Worm (Caenorhabditis elegans) whole organism, young adult: ENCODE results near the gene Y34F4.3.
"Not testable (repeated sequence)": the region's sequence is repeated elsewhere in the genome, so short reads cannot be mapped to it uniquely, and the experiment has no call there.

Source experiments
- B0035.1 ChIP-seq: sonication (generic microtip); optimal IDR thresholded peaks from 2 replicates; lab custom pipeline; 2016; ENCODE audit warnings: missing genetic modification characterization, mild to moderate bottlenecking, missing compliant biosample characterization, missing genotype, missing genetic modification reagents
- B0261.1 ChIP-seq: sonication (generic microtip); optimal IDR thresholded peaks from 2 replicates; lab custom pipeline; 2016; ENCODE audit warnings: mild to moderate bottlenecking, missing genetic modification characterization, moderate library complexity, missing compliant biosample characterization
- B0336.3 ChIP-seq: fragments of 200-800 bp; sonication (Bioruptor generic); IDR thresholded peaks from 2 replicates; pipeline ENCODE4 v1.3.6; 2022; ENCODE audit warnings: missing genetic modification characterization, missing compliant biosample characterization
- F49E8.2 ChIP-seq: sonication (generic microtip); optimal IDR thresholded peaks from 3 replicates; lab custom pipeline; 2017; ENCODE audit warnings: missing genetic modification characterization, mild to moderate bottlenecking, missing compliant biosample characterization, antibody characterized with exemption, moderate library complexity; ENCODE audit not compliant: insufficient read depth
- F57C9.4 ChIP-seq: sonication (generic microtip); optimal IDR thresholded peaks from 2 replicates; lab custom pipeline; 2017; ENCODE audit warnings: mild to moderate bottlenecking, missing genetic modification characterization, missing compliant biosample characterization
- ZK185.1 ChIP-seq: sonication (generic microtip); optimal IDR thresholded peaks from 2 replicates; lab custom pipeline; 2016; ENCODE audit warnings: mild to moderate bottlenecking, missing genetic modification characterization, missing compliant biosample characterization; ENCODE audit not compliant: poor library complexity, severe bottlenecking
- ama-1 ChIP-seq, 3 experiments: fragments of 150-350 bp in 1 of 3; sonication (generic microtip) in 2 of 3; optimal IDR thresholded peaks; 2 replicates each; lab custom pipeline; 2014 to 2018; ENCODE audit warnings: missing biosample characterization in 2 of 3, missing genetic modification characterization in 2 of 3, missing genetic modification reagents in 2 of 3
- attf-3 ChIP-seq: fragments of 200-800 bp; sonication (Bioruptor generic); conservative IDR thresholded peaks from 2 replicates; pipeline ENCODE4 v1.3.6; 2022; ENCODE audit warnings: missing genetic modification reagents, missing genetic modification characterization, missing compliant biosample characterization
- bed-1 ChIP-seq: fragments of 200-800 bp; sonication (Bioruptor generic); IDR thresholded peaks from 2 replicates; pipeline ENCODE4 v1.3.6; 2022; ENCODE audit warnings: missing genetic modification reagents, missing genetic modification characterization, missing compliant biosample characterization
- cebp-1 ChIP-seq, 2 experiments: fragments of 200-800 bp in 1 of 2; sonication (Bioruptor generic) in 1 of 2; sonication (generic microtip) in 1 of 2; IDR thresholded peaks in 1 of 2; optimal IDR thresholded peaks in 1 of 2; 2 replicates each; pipeline versions ENCODE4 v1.3.6 to Lab custom; 2017 to 2022; ENCODE audit warnings: missing compliant biosample characterization in 2 of 2, missing genetic modification characterization in 2 of 2, mild to moderate bottlenecking in 1 of 2, missing genetic modification reagents in 1 of 2, moderate library complexity in 1 of 2
- ceh-79 ChIP-seq: sonication (generic microtip); optimal IDR thresholded peaks from 2 replicates; lab custom pipeline; 2017; ENCODE audit warnings: mild to moderate bottlenecking, missing genetic modification characterization, missing compliant biosample characterization
- ceh-91 ChIP-seq: fragments of 200-800 bp; sonication (Bioruptor generic); IDR thresholded peaks from 2 replicates; pipeline ENCODE4 v1.3.6; 2022; ENCODE audit warnings: missing genetic modification reagents, missing genetic modification characterization, missing compliant biosample characterization
- die-1 ChIP-seq: sonication (generic microtip); optimal IDR thresholded peaks from 2 replicates; lab custom pipeline; 2016; ENCODE audit warnings: missing genotype, mild to moderate bottlenecking, missing genetic modification characterization, missing compliant biosample characterization
- dpl-1 ChIP-seq: fragments of 150-350 bp; optimal IDR thresholded peaks from 2 replicates; lab custom pipeline; 2014; ENCODE audit warnings: missing biosample characterization, missing genetic modification reagents, missing genetic modification characterization
- egrh-3 ChIP-seq: fragments of 200-800 bp; sonication (Bioruptor generic); IDR thresholded peaks from 2 replicates; pipeline ENCODE4 v1.3.6; 2022; ENCODE audit warnings: missing genetic modification reagents, missing genetic modification characterization, missing compliant biosample characterization
- ets-4 ChIP-seq: fragments of 200-800 bp; sonication (Bioruptor generic); optimal IDR thresholded peaks from 2 replicates; lab custom pipeline; 2018; ENCODE audit warnings: mild to moderate bottlenecking, missing genetic modification characterization, missing compliant biosample characterization
- fkh-3 ChIP-seq: sonication (generic microtip); optimal IDR thresholded peaks from 2 replicates; lab custom pipeline; 2016; ENCODE audit warnings: mild to moderate bottlenecking, missing genetic modification characterization, missing compliant biosample characterization
- let-526 ChIP-seq: fragments of 200-800 bp; sonication (Bioruptor generic); IDR thresholded peaks from 2 replicates; pipeline ENCODE4 v1.3.6; 2022; ENCODE audit warnings: missing genetic modification reagents, missing genetic modification characterization, missing compliant biosample characterization
- let-607 ChIP-seq, 2 experiments: fragments of 200-800 bp in 1 of 2; sonication (Bioruptor generic) in 1 of 2; sonication (generic microtip) in 1 of 2; optimal IDR thresholded peaks; 2 replicates each; lab custom pipeline; 2016 to 2018; ENCODE audit warnings: mild to moderate bottlenecking in 2 of 2, missing compliant biosample characterization in 2 of 2, missing genetic modification characterization in 2 of 2, moderate library complexity in 2 of 2, missing genotype in 1 of 2
- lir-1 ChIP-seq: fragments of 200-800 bp; sonication (Bioruptor generic); conservative IDR thresholded peaks from 2 replicates; pipeline ENCODE4 v1.3.6; 2022; ENCODE audit warnings: missing genetic modification reagents, missing genetic modification characterization, missing compliant biosample characterization
- madf-10 ChIP-seq: sonication (generic microtip); optimal IDR thresholded peaks from 2 replicates; lab custom pipeline; 2016; ENCODE audit warnings: mild to moderate bottlenecking, missing genetic modification characterization, missing compliant biosample characterization
- nfya-2 ChIP-seq: fragments of 200-800 bp; sonication (Bioruptor generic); IDR thresholded peaks from 2 replicates; pipeline ENCODE4 v1.3.6; 2022; ENCODE audit warnings: missing genetic modification reagents, missing genetic modification characterization, missing compliant biosample characterization
- nhr-80 ChIP-seq: sonication (generic microtip); optimal IDR thresholded peaks from 2 replicates; lab custom pipeline; 2016; ENCODE audit warnings: missing genetic modification characterization, missing compliant biosample characterization
- nhr-90 ChIP-seq: sonication (generic microtip); optimal IDR thresholded peaks from 2 replicates; lab custom pipeline; 2016; ENCODE audit warnings: missing genotype, mild to moderate bottlenecking, missing genetic modification characterization, missing compliant biosample characterization
- pbrm-1 ChIP-seq: fragments of 200-800 bp; sonication (Bioruptor generic); IDR thresholded peaks from 2 replicates; pipeline ENCODE4 v1.3.6; 2022; ENCODE audit warnings: missing genetic modification reagents, missing genetic modification characterization, missing compliant biosample characterization
- pha-4 ChIP-seq: fragments of 150-350 bp; sonication (generic microtip); optimal IDR thresholded peaks from 2 replicates; lab custom pipeline; 2014; ENCODE audit warnings: missing biosample characterization, missing genetic modification reagents, missing genetic modification characterization
- repo-1 ChIP-seq: sonication (generic microtip); optimal IDR thresholded peaks from 2 replicates; lab custom pipeline; 2017; ENCODE audit warnings: mild to moderate bottlenecking, missing genetic modification characterization, missing compliant biosample characterization
- rpc-1 ChIP-seq, 2 experiments: fragments of 150-350 bp in 1 of 2; sonication (generic microtip) in 1 of 2; optimal IDR thresholded peaks; 2 replicates each; lab custom pipeline; 2014 to 2018; ENCODE audit warnings: missing biosample characterization in 1 of 2, missing genetic modification characterization in 1 of 2, missing genetic modification reagents in 1 of 2, missing genotype in 1 of 2
- sdz-38 ChIP-seq: sonication (generic microtip); optimal IDR thresholded peaks from 2 replicates; lab custom pipeline; 2016; ENCODE audit warnings: missing genotype, missing genetic modification characterization, missing compliant biosample characterization
- snpc-3.4 ChIP-seq: sonication (generic microtip); optimal IDR thresholded peaks from 2 replicates; lab custom pipeline; 2017; ENCODE audit warnings: missing genetic modification characterization, mild to moderate bottlenecking, missing compliant biosample characterization, antibody characterized with exemption, moderate library complexity, missing genotype, missing genetic modification reagents
- tbp1 ChIP-seq: fragments of 200-800 bp; sonication (Bioruptor generic); optimal IDR thresholded peaks from 2 replicates; lab custom pipeline; 2018; ENCODE audit warnings: mild to moderate bottlenecking, missing genetic modification characterization, missing compliant biosample characterization
- tbx-9 ChIP-seq: sonication (generic microtip); optimal IDR thresholded peaks from 2 replicates; lab custom pipeline; 2016; ENCODE audit warnings: borderline replicate concordance, missing genetic modification characterization, inconsistent platforms, missing compliant biosample characterization
- unc-130 ChIP-seq: sonication (generic microtip); optimal IDR thresholded peaks from 2 replicates; lab custom pipeline; 2016; ENCODE audit warnings: missing genetic modification reagents, missing genetic modification characterization, missing compliant biosample characterization
- unc-62 ChIP-seq: fragments of 150-350 bp; optimal IDR thresholded peaks from 2 replicates; lab custom pipeline; 2014; ENCODE audit warnings: missing biosample characterization, missing genetic modification reagents, missing genetic modification characterization
- xnd-1 ChIP-seq: sonication (generic microtip); optimal IDR thresholded peaks from 2 replicates; lab custom pipeline; 2016; ENCODE audit warnings: missing genotype, missing genetic modification reagents, missing genetic modification characterization, missing compliant biosample characterization
- zfh-2 ChIP-seq: fragments of 200-800 bp; sonication (Bioruptor generic); conservative IDR thresholded peaks from 2 replicates; pipeline ENCODE4 v1.3.6; 2022; ENCODE audit warnings: missing genetic modification reagents, missing genetic modification characterization, missing compliant biosample characterization
- zim-3 ChIP-seq: sonication (generic microtip); optimal IDR thresholded peaks from 2 replicates; lab custom pipeline; 2017; ENCODE audit warnings: mild to moderate bottlenecking, missing genetic modification characterization, moderate library complexity, missing compliant biosample characterization

Gene Y34F4.3

ce11 chrIII:1007143-1007905, 8.7 kb downstream of the Y34F4.3 start (continued):
- no peak for TF ChIP-seq die-1 (tag; lab: Kevin White, UChicago)
- no peak for TF ChIP-seq ZK185.1
- TF ChIP-seq B0261.1, result no peak
- TF ChIP-seq nhr-90 (tag; lab: Kevin White, UChicago), result no peak
- no peak for TF ChIP-seq nfya-2 (GFP tag; lab: Robert Waterston, UW)
- no peak for TF ChIP-seq tbx-9 (tag; lab: Kevin White, UChicago)
- no peak for TF ChIP-seq fkh-3 (tag; lab: Kevin White, UChicago)
- no peak for TF ChIP-seq unc-130
- TF ChIP-seq attf-3 (GFP tag; lab: Robert Waterston, UW), result no peak
- no peak for TF ChIP-seq F57C9.4 (tag; lab: Kevin White, UChicago)
- TF ChIP-seq zim-3 (tag; lab: Kevin White, UChicago), result no peak
- TF ChIP-seq tbp1, result peak; percentile 72
- TF ChIP-seq xnd-1, result no peak
- TF ChIP-seq B0336.3 (GFP tag; lab: Robert Waterston, UW), result no peak

ce11 chrIII:1006206-1006605, 9.8 kb downstream of the Y34F4.3 start:
- TF ChIP-seq egrh-3 (GFP tag; lab: Robert Waterston, UW) (peak; percentile 72), tbp1 (peak; percentile 62), rpc-1 (tag; optimal IDR thresholded peaks at IDR 0.05; lab: Kevin White, UChicago) (peak; percentile 47)
- not testable (repeated sequence) for TF ChIP-seq rpc-1 (optimal IDR thresholded peaks at IDR 0.05; lab: Kevin White, UChicago)

- TF ChIP-seq lir-1 (GFP tag; lab: Robert Waterston, UW) (no peak), cebp-1 (GFP tag; IDR thresholded peaks at IDR 0.05; lab: Robert Waterston, UW) (peak; percentile 57; the same call in 1 of the 2 replicates), cebp-1 (tag; optimal IDR thresholded peaks at IDR 0.05; lab: Kevin White, UChicago) (peak; percentile 92)
Measured at ce11 chrIII:1004464-1004863, 11.5 kb downstream of the Y34F4.3 start.

- TF ChIP-seq ets-4, result peak; percentile 22
- TF ChIP-seq bed-1, result no peak
- TF ChIP-seq cebp-1 (GFP tag; IDR thresholded peaks at IDR 0.05; lab: Robert Waterston, UW), result no peak
- peak; percentile 18 for TF ChIP-seq cebp-1 (tag; optimal IDR thresholded peaks at IDR 0.05; lab: Kevin White, UChicago)
- peak; percentile 1 for TF ChIP-seq tbp1
- peak; percentile 15 to 85 for TF ChIP-seq let-607 (tag; optimal IDR thresholded peaks at IDR 0.05; lab: Kevin White, UChicago)
- TF ChIP-seq nhr-90 (tag; lab: Kevin White, UChicago), result peak; percentile 22
- peak; percentile 1 for TF ChIP-seq madf-10
- TF ChIP-seq ceh-91 (GFP tag; lab: Robert Waterston, UW), result no peak
- no peak for TF ChIP-seq F49E8.2 (tag; lab: Kevin White, UChicago)
- peak; percentile 93 for TF ChIP-seq nhr-80
- TF ChIP-seq unc-62, result peak; percentile 18
Measured at ce11 chrIII:1002510-1002909, 13.5 kb downstream of the Y34F4.3 start, which contains the start of gene clec-150. clec-150 (plus strand) TSS chrIII:1002707.

- TF ChIP-seq let-607 (tag; optimal IDR thresholded peaks at IDR 0.05; lab: Kevin White, UChicago), result no peak
Measured at ce11 chrIII:1001297-1001696, 14.7 kb downstream of the Y34F4.3 start, which contains the start of gene R06B10.7. R06B10.7 (minus strand) TSS chrIII:1001397.

ce11 chrIII:998855-999254, 17.1 kb downstream of the Y34F4.3 start:
- TF ChIP-seq attf-3 (GFP tag; lab: Robert Waterston, UW), result no peak
- TF ChIP-seq let-526 (GFP tag; lab: Robert Waterston, UW), result no peak
- TF ChIP-seq ets-4, result no peak
- no peak for TF ChIP-seq F57C9.4 (tag; lab: Kevin White, UChicago)
- no peak for TF ChIP-seq unc-130
- TF ChIP-seq dpl-1 (GFP tag; lab: Kevin White, UChicago), result no peak
- no peak for TF ChIP-seq unc-62
- no peak for TF ChIP-seq pbrm-1
- no peak for TF ChIP-seq ama-1 (optimal IDR thresholded peaks at IDR 0.05; lab: Kevin White, UChicago)
- no peak for TF ChIP-seq ama-1 (GFP tag; optimal IDR thresholded peaks at IDR 0.05; lab: Kevin White, UChicago)
- no peak for TF ChIP-seq repo-1 (tag; lab: Kevin White, UChicago)
- TF ChIP-seq sdz-38 (tag; lab: Kevin White, UChicago), result no peak
- no peak for TF ChIP-seq snpc-3.4 (tag; lab: Kevin White, UChicago)
- TF ChIP-seq ceh-79, result no peak
- no peak for TF ChIP-seq B0035.1 (tag; lab: Kevin White, UChicago)
- no peak for TF ChIP-seq zfh-2
- TF ChIP-seq pha-4 (tag; lab: Kevin White, UChicago), result no peak
